Worm (Caenorhabditis elegans) whole organism, young adult: ENCODE results near the gene cyp-34A6.

Experiments
- B0336.3 ChIP-seq: fragments of 200-800 bp; sonication (Bioruptor generic); IDR thresholded peaks from 2 replicates; pipeline ENCODE4 v1.3.6; 2022; ENCODE audit warnings: missing genetic modification characterization, missing compliant biosample characterization
- F57C9.4 ChIP-seq: sonication (generic microtip); optimal IDR thresholded peaks from 2 replicates; lab custom pipeline; 2017; ENCODE audit warnings: mild to moderate bottlenecking, missing genetic modification characterization, missing compliant biosample characterization
- lin-35 ChIP-seq, 3 experiments: fragments of 150-350 bp in 2 of 3; sonication (generic microtip) in 1 of 3; optimal IDR thresholded peaks; 2 replicates each; lab custom pipeline; 2014 to 2018; ENCODE audit warnings: missing biosample characterization in 3 of 3, missing genetic modification characterization in 3 of 3, missing genetic modification reagents in 3 of 3
- mel-28 ChIP-seq: sonication (generic microtip); optimal IDR thresholded peaks from 2 replicates; lab custom pipeline; 2016; ENCODE audit warnings: borderline replicate concordance, mild to moderate bottlenecking, missing genetic modification characterization, missing compliant biosample characterization
- nhr-179 ChIP-seq: sonication (generic microtip); optimal IDR thresholded peaks from 2 replicates; lab custom pipeline; 2016; ENCODE audit warnings: mild to moderate bottlenecking, missing genetic modification characterization, missing compliant biosample characterization
- unc-62 ChIP-seq: fragments of 150-350 bp; optimal IDR thresholded peaks from 2 replicates; lab custom pipeline; 2014; ENCODE audit warnings: missing biosample characterization, missing genetic modification reagents, missing genetic modification characterization

ce11 chrV:3985104-3985503 is 24.0 kb upstream of the cyp-34A6 start:
- TF ChIP-seq unc-62 (GFP tag; lab: Kevin White, UChicago) (no peak), B0336.3 (GFP tag; lab: Robert Waterston, UW) (no peak), F57C9.4 (tag; lab: Kevin White, UChicago) (no peak), mel-28 (no peak), lin-35 (GFP tag; optimal IDR thresholded peaks at IDR 0.05; lab: Kevin White, UChicago) (no peak), nhr-179 (tag; lab: Kevin White, UChicago) (no peak)
